Worm (Caenorhabditis elegans) whole organism, L2 larva: ENCODE measurements around the gene Y67D8C.22.

Source experiments
- nhr-11 ChIP-seq: fragments of 150-350 bp; optimal IDR thresholded peaks from 2 replicates; lab custom pipeline; 2014; ENCODE audit warnings: missing biosample characterization, missing genetic modification characterization
- unc-62 ChIP-seq: fragments of 150-350 bp; optimal IDR thresholded peaks from 2 replicates; lab custom pipeline; 2014; ENCODE audit warnings: missing biosample characterization, missing genetic modification reagents, missing genetic modification characterization
- zag-1 ChIP-seq: fragments of 150-350 bp; optimal IDR thresholded peaks from 2 replicates; lab custom pipeline; 2014; ENCODE audit warnings: missing biosample characterization, missing genetic modification characterization

DNA sequence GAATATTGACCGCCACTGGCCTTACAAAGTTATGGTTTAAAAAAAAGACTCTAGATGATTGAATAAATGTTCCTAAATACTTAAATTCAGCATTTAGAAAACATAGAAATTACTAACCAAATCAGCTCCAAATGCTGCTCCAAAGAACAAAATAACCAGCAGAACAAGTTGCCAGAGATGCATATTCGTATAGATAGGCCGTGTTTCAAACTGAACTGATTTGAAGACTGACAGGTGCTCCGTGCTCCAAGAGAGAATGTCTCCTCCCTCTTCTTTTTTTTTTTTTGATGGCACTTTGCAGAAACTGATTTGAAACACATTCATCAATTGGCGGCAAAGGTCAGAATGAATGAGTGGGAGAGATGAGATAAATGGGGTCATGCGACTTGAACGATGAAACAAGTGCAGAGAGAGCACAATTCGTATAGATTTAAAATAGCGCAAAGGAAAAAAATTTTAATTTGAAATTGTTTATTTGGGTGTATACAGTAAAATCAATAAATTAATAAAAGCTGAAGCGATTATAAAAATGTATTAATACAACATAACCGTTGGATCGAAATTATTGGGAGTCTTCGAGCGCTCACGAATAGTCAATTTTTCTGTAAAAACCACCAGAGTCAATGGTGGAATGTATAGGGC, 6.4 kb downstream of the Y67D8C.22 start, which contains the start of gene cpg-9:
- TF ChIP-seq zag-1 (tag; lab: Kevin White, UChicago): no peak
- TF ChIP-seq nhr-11 (tag; lab: Kevin White, UChicago): no peak
- TF ChIP-seq unc-62 (GFP tag; lab: Kevin White, UChicago): no peak
